Fruit fly (Drosophila melanogaster) whole organism: ENCODE data around the gene Send1.

Source experiments
- psq ChIP-seq: fragments of >200 bp; optimal IDR thresholded peaks from 2 replicates; lab custom pipeline; 2017
- usp ChIP-seq: fragments of >200 bp; optimal IDR thresholded peaks from 2 replicates; lab custom pipeline; 2017; ENCODE audit warnings: missing biosample characterization, missing genetic modification characterization, mixed read lengths

- no peak for TF ChIP-seq usp
- TF ChIP-seq psq (lab: Kevin White, UChicago) = no peak
Measured at dm6 chr2L:2299803-2300202, 45.0 kb upstream of the Send1 start, which contains the start of gene CG31949.
